Worm (Caenorhabditis elegans) whole organism, late embryonic: ENCODE measurements around the gene gpa-2.

ENCODE experiments used
- ama-1 ChIP-seq: fragments of 150-350 bp; optimal IDR thresholded peaks from 2 replicates; lab custom pipeline; 2014
- ceh-30 ChIP-seq: fragments of 150-350 bp; optimal IDR thresholded peaks from 2 replicates; lab custom pipeline; 2014; ENCODE audit warnings: missing biosample characterization, missing genetic modification characterization
- hlh-8 ChIP-seq: sonication (generic microtip); optimal IDR thresholded peaks from 2 replicates; lab custom pipeline; 2016; ENCODE audit warnings: missing genotype, missing genetic modification characterization, missing compliant biosample characterization
- lin-11 ChIP-seq: fragments of 200-800 bp; sonication (Bioruptor generic); optimal IDR thresholded peaks from 2 replicates; lab custom pipeline; 2018; ENCODE audit warnings: mild to moderate bottlenecking, missing genetic modification characterization, missing compliant biosample characterization
- mec-3 ChIP-seq: sonication (generic microtip); optimal IDR thresholded peaks from 2 replicates; lab custom pipeline; 2016; ENCODE audit warnings: borderline replicate concordance, missing genetic modification characterization, missing compliant biosample characterization
- nhr-11 ChIP-seq: fragments of 150-350 bp; optimal IDR thresholded peaks from 2 replicates; lab custom pipeline; 2014; ENCODE audit warnings: missing biosample characterization, missing genetic modification characterization
- pqm-1 ChIP-seq: sonication (generic microtip); optimal IDR thresholded peaks from 2 replicates; lab custom pipeline; 2016; ENCODE audit warnings: missing genetic modification characterization, missing compliant biosample characterization
- sox-2 ChIP-seq: fragments of 200-800 bp; sonication (Bioruptor generic); IDR thresholded peaks from 2 replicates; pipeline ENCODE4 v1.3.6; 2022; ENCODE audit warnings: missing genetic modification reagents, missing genetic modification characterization, missing compliant biosample characterization
- unc-86 ChIP-seq: sonication (generic microtip); optimal IDR thresholded peaks from 2 replicates; lab custom pipeline; 2016; ENCODE audit warnings: missing genetic modification characterization, missing compliant biosample characterization

DNA sequence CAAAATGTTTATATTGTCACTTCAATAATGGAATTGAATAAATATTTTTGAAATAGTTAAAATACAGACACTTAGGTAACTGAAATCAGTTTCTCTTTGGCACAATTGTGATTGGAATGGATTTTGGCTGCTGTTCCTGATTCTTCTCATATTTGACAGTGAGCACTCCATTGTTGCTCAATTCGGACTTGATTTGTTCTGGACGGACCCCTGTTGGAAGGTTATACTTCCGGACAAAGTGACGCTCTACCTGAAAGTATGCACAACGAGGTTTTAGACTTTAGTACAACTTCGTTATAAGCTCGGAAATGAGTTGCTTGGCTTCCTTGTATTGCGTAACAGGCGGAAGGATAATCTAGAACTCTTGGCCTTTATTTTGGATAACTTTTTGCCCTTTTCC, 14.0 kb downstream of the gpa-2 start:
- TF ChIP-seq pqm-1 (tag; lab: Kevin White, UChicago), result no peak
- TF ChIP-seq nhr-11, result no peak
- no peak for TF ChIP-seq lin-11
- no peak for TF ChIP-seq unc-86
- no peak for TF ChIP-seq ama-1
- TF ChIP-seq mec-3, result no peak
- TF ChIP-seq ceh-30 (tag; lab: Kevin White, UChicago), result no peak
- no peak for TF ChIP-seq sox-2 (GFP tag; lab: Robert Waterston, UW)
- no peak for TF ChIP-seq hlh-8 (tag; lab: Kevin White, UChicago)
